Fruit fly (Drosophila melanogaster) whole organism: ENCODE measurements around the gene SH3PX1.

ENCODE experiments used
- CG8478 ChIP-seq: fragments of >200 bp; optimal IDR thresholded peaks from 2 replicates; lab custom pipeline; 2018; ENCODE audit warnings: inconsistent platforms
- Dll ChIP-seq: fragments of >200 bp; optimal IDR thresholded peaks from 2 replicates; lab custom pipeline; 2017
- EcR ChIP-seq, 2 experiments: fragments of >200 bp; optimal IDR thresholded peaks; 2 replicates each; lab custom pipeline; 2017; ENCODE audit warnings: missing biosample characterization in 2 of 2, missing genetic modification characterization in 2 of 2, missing genetic modification reagents in 2 of 2
- pan ChIP-seq: fragments of >200 bp; optimal IDR thresholded peaks from 2 replicates; lab custom pipeline; 2017
- psq ChIP-seq: fragments of >200 bp; optimal IDR thresholded peaks from 2 replicates; lab custom pipeline; 2017
- usp ChIP-seq: fragments of >200 bp; optimal IDR thresholded peaks from 2 replicates; lab custom pipeline; 2017; ENCODE audit warnings: missing biosample characterization, missing genetic modification characterization, mixed read lengths

Gene SH3PX1

DNA sequence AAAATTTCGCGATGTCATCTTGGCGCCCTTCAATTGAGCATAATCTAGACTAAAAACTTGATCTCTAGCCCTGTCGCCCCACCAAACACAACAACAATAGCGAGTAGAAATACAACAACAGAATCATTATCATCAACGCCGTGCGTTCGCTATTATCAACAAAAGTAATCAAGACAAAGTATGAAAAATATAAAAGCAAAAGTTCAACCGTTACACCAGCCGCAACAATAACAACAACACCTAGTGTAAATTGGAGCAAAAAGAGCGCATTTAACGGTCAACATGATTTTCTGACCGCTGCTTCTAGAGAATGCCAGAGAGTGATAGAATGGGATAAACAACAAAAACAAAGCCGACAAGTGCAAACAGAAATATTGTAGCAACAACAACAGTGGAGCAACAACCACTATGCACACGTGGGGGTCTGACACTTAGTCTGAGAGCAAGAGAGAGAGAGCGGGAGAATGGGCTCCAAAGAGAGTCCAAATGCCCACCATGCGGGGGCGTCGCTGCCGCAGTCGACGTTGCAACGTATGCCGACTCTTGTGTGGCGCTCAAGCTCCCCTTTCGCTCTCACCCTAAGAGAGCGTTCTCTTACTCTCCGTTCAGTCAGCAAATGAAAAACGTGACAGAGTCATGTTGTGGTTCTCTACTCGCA, 21.3 kb downstream of the SH3PX1 start:
- no peak for TF ChIP-seq CG8478 (lab: Kevin White, UChicago)
- no peak for TF ChIP-seq usp (GFP tag; lab: Kevin White, UChicago)
- TF ChIP-seq pan (lab: Kevin White, UChicago): no peak

DNA sequence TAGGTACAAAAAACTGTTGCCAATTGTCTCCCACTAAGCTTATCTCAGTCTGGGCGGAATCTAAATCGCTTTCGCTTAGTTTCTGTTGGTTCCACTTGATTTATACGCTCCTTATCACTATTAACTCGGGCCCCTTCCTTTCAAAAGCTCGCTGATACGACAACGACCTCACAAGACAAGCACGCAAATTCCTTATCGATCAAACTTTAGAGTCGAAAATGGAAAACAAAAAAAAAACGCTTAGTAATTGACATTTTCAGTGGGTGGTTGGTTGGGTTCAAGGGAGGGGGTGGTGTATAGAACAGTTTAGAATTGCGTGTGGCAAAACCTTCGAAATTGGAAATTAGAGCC, 22.2 kb downstream of the SH3PX1 start:
- no peak for TF ChIP-seq Dll (lab: Kevin White, UChicago)
- no peak for TF ChIP-seq EcR (GFP tag; optimal IDR thresholded peaks at IDR 0.05; lab: Kevin White, UChicago)
- TF ChIP-seq usp (GFP tag; lab: Kevin White, UChicago): no peak
- TF ChIP-seq psq: no peak

DNA sequence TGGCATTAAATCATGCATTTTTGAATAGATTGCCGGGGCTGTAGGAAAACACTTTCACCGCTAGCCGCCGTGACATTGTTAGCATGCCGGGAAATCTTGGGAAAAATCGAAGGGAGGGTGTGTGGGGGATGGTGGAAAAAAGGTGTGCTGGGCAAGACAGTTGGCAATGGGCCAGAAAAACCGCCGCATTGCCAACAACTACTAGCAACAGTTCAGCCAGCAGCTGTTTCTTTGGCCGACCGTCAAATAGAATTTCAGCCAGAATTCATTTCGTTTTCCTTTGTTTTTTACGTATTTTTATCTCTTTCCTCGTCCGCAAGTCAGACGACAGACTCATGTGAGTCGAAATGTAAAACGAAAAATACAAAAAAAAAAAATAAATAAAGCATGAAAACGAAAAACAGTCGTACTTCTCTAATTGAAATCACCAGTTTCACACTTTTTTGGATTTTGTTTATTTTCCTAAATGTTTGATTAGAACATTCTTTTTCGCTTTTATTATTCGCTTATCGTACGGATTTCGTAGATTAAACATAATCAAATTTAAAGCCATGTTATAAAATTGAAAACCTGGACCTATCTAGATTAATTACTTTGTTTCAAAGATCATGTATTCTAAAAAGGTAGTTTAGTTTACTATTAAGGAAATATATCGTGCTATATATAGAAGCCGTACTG, 22.7 kb downstream of the SH3PX1 start:
- no peak for TF ChIP-seq psq
- TF ChIP-seq pan (lab: Kevin White, UChicago): no peak
- TF ChIP-seq EcR (GFP tag; optimal IDR thresholded peaks at IDR 0.05; lab: Kevin White, UChicago): no peak
- TF ChIP-seq Dll (lab: Kevin White, UChicago): no peak
- no peak for TF ChIP-seq usp (GFP tag; lab: Kevin White, UChicago)
- no peak for TF ChIP-seq CG8478 (lab: Kevin White, UChicago)

DNA sequence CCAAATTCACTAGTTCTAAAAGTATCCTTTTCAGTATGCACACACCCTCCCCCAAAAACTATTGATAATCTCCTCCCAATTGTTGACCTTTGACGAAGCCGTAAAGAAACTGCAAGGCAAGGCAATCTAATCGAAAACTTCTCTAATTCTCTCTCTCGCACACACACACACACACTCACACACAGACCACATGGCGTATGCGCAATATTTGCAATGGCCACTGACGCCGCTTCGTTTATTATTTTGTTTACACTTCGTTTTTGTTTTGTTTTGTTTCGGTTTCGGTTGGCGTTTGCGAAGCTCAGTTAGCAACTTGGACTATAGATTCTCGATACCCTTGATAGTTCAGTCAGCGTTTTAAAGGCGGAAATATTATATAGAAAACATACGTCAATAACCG, 23.8 kb downstream of the SH3PX1 start:
- no peak for TF ChIP-seq CG8478 (lab: Kevin White, UChicago)
- no peak for TF ChIP-seq Dll (lab: Kevin White, UChicago)
- TF ChIP-seq pan (lab: Kevin White, UChicago): no peak
- TF ChIP-seq usp (GFP tag; lab: Kevin White, UChicago): no peak
- no peak for TF ChIP-seq EcR (GFP tag; optimal IDR thresholded peaks at IDR 0.05; lab: Kevin White, UChicago)
- no peak for TF ChIP-seq psq

DNA sequence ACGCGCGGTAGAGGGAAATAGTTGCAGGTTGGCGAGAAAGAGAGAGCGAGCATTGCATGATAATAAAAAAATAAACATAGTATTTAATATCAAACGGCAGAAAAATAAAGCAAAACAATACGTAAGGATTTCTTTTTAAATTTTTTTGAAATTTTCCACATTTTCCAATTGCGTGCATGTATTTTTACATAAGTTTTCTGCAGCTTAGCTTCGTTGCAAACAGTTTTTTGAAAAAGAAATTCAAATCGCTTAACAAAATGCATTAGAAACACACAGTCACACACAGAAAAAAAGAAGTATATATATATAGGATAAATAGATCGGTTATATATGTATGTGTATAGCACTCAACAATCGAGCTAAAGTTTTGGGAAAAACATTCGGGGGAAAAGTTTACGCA, 25.0 kb downstream of the SH3PX1 start:
- TF ChIP-seq CG8478 (lab: Kevin White, UChicago) (no peak), pan (lab: Kevin White, UChicago) (no peak), psq (no peak), EcR (GFP tag; optimal IDR thresholded peaks at IDR 0.05; lab: Kevin White, UChicago) (no peak), usp (GFP tag; lab: Kevin White, UChicago) (no peak), Dll (lab: Kevin White, UChicago) (no peak)

DNA sequence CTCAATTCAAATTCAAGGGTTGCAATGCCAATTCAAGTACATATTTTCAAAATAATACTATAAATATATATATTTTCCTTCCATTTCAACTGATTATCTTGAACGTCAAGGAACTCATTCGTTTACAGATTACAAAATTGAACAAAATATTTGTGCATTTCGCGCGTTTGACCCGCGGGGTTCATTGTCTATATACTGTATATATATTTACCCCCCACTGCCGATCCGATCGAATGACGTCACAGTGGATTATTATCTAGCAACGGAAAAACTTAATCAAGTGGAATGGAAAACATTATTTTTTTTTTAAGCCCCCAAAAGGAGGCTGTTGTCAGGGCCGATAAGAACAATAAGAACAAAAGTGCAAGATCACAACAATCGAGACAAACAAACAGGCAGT, 26.1 kb downstream of the SH3PX1 start:
- TF ChIP-seq pan (lab: Kevin White, UChicago) (no peak), EcR (GFP tag; optimal IDR thresholded peaks at IDR 0.05; lab: Kevin White, UChicago) (no peak), psq (no peak), CG8478 (lab: Kevin White, UChicago) (no peak), Dll (lab: Kevin White, UChicago) (no peak), usp (GFP tag; lab: Kevin White, UChicago) (no peak)

DNA sequence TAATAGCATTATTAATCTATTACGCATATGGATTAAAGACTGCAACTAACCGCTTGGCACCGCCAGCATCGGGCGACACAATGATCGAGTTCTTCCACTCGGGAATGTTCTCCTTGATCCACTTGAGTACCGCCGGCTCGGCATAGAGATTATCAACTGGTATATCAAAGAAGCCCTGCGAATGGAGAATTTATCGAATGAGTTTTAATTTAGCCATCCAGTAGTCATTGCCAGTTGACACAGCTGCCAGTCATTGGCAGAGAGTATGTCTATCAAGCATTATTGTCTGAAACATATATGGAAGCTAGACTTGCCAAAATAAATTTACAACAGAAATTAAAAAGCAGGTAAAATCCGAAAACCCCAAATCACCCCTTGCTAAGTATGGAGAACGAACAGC, 28.8 kb downstream of the SH3PX1 start, which contains the start of gene CG16719:
CG16719 (plus strand) TSS at position 301 of the 400 bp plus-strand sequence.
- TF ChIP-seq CG8478 (lab: Kevin White, UChicago) (no peak), Dll (lab: Kevin White, UChicago) (no peak), EcR (GFP tag; optimal IDR thresholded peaks at IDR 0.05; lab: Kevin White, UChicago) (no peak), usp (GFP tag; lab: Kevin White, UChicago) (no peak), pan (lab: Kevin White, UChicago) (no peak), psq (no peak)

DNA sequence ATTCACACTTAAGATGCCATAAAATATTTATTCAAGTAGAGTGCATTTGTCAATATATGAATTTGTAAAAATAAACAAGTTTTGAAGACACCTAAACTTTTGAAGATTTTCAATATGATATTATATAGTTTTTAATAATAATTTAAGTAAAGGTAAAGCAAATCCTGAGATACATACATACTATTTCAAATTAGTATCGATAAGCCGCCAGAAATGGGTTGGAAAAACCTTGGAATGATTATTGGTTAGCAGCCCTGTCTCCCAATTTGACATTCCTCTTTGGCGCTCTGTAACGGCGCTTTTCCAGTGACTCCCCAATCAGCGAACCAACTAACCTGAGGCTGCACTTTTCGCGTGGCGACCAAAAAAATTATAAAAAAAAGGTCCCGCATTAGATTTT, 32.7 kb downstream of the SH3PX1 start, which contains the start of gene alphaTub67C:
alphaTub67C (plus strand) TSS at position 301 of the 400 bp plus-strand sequence.
- no peak for TF ChIP-seq pan (lab: Kevin White, UChicago)
- TF ChIP-seq Dll (lab: Kevin White, UChicago): no peak
- TF ChIP-seq CG8478 (lab: Kevin White, UChicago): no peak
- TF ChIP-seq psq: no peak
- no peak for TF ChIP-seq usp (GFP tag; lab: Kevin White, UChicago)
- TF ChIP-seq EcR (GFP tag; optimal IDR thresholded peaks at IDR 0.05; lab: Kevin White, UChicago): no peak

DNA sequence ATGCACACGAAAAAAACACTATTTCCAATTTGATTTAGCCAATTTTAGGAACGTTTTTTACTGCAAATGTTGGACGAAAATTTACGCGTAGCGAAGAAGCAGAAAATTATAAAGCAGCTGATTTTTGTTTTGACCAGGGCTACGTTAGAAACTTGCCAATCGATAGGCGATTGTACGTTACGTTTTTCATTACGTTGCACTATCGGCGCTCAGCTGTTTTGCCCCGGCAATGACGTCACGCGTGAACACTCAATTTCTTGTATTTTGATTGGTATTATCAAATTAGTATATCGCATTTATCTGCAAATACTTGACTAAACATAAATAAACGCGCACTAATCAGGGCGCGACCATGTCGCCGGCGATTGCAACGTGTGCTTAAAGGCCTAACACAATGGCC, 34.6 kb downstream of the SH3PX1 start, which contains the start of the genes fry and CG16717:
fry (minus strand) TSS at position 110 of the 400 bp plus-strand sequence.
CG16717 (plus strand) TSS at position 208 of the 400 bp plus-strand sequence.
- TF ChIP-seq psq (no peak), usp (GFP tag; lab: Kevin White, UChicago) (no peak), EcR (GFP tag; optimal IDR thresholded peaks at IDR 0.05; lab: Kevin White, UChicago) (no peak), Dll (lab: Kevin White, UChicago) (no peak), CG8478 (lab: Kevin White, UChicago) (no peak)

DNA sequence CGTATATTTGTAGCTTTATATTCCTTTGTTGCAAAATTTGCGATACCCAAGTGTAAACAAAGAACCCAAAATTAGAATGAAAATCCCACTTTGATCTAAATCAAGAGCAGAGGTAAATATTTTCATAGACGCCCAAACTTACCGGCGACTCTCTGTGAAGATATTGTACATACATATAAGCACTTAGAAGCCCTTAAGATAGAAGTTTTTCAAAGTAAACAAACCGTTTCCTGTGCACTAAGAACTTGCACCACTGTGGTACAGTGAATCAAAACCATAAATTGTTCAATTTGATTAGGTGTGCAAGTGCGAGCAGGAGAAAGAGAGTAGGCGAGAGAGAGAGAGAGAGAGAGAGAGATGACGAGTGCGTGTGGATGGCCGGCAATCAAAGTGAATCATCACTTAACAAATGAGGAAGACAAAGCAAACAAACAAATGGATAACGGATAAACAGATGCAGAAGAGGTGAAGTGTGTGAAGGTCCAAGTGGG, 35.6 kb downstream of the SH3PX1 start:
- no peak for TF ChIP-seq Dll (lab: Kevin White, UChicago)
- TF ChIP-seq CG8478 (lab: Kevin White, UChicago): no peak
- no peak for TF ChIP-seq EcR (GFP tag; optimal IDR thresholded peaks at IDR 0.05; lab: Kevin White, UChicago)
- no peak for TF ChIP-seq pan (lab: Kevin White, UChicago)
- TF ChIP-seq usp (GFP tag; lab: Kevin White, UChicago): no peak
- no peak for TF ChIP-seq psq

DNA sequence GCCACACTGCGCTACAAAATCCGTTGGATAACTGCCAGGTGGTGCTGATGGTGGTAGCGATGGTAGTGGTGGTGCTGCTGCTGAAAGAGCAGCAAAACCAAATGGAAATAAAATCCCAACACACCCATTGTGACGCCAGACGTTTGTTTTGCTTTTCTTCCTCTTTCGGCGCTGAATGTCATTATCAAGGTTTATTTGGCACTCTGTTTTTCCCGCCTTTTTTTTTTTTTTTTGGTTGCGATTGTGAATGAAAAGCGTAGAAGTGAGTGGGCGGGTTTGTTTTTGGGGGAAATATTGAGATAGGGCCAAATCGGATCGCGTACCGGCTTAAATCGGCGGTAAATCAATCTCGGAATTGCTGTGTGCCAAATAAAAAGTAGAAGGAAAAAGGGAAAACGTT, 36.4 kb downstream of the SH3PX1 start:
- no peak for TF ChIP-seq CG8478 (lab: Kevin White, UChicago)
- TF ChIP-seq Dll (lab: Kevin White, UChicago): no peak
- no peak for TF ChIP-seq psq
- TF ChIP-seq usp (GFP tag; lab: Kevin White, UChicago): no peak
- TF ChIP-seq pan (lab: Kevin White, UChicago): no peak
- TF ChIP-seq EcR (GFP tag; optimal IDR thresholded peaks at IDR 0.05; lab: Kevin White, UChicago): no peak
